Worm (Caenorhabditis elegans) whole organism, late embryonic: Measurements from ENCODE around the gene B0478.3.

Experiments
- C08G9.2 ChIP-seq: sonication (generic microtip); optimal IDR thresholded peaks from 2 replicates; lab custom pipeline; 2016; ENCODE audit warnings: mild to moderate bottlenecking, missing genetic modification characterization, moderate library complexity, missing compliant biosample characterization
- Y22D7AL.16 ChIP-seq: sonication (generic microtip); optimal IDR thresholded peaks from 2 replicates; lab custom pipeline; 2016; ENCODE audit warnings: missing genetic modification characterization, missing compliant biosample characterization
- ama-1 ChIP-seq: fragments of 150-350 bp; optimal IDR thresholded peaks from 2 replicates; lab custom pipeline; 2014
- ceh-31 ChIP-seq: sonication (generic microtip); optimal IDR thresholded peaks from 2 replicates; lab custom pipeline; 2016; ENCODE audit warnings: missing genetic modification characterization, missing compliant biosample characterization
- pag-3 ChIP-seq: sonication (generic microtip); optimal IDR thresholded peaks from 2 replicates; lab custom pipeline; 2016; ENCODE audit warnings: missing compliant biosample characterization, missing genetic modification characterization, borderline replicate concordance
- pros-1 ChIP-seq: fragments of 150-350 bp; optimal IDR thresholded peaks from 2 replicates; lab custom pipeline; 2014; ENCODE audit warnings: missing biosample characterization, missing genetic modification reagents, missing genetic modification characterization
- rnt-1 ChIP-seq: sonication (generic microtip); optimal IDR thresholded peaks from 2 replicates; lab custom pipeline; 2016; ENCODE audit warnings: missing genetic modification characterization, missing compliant biosample characterization
- tbx-2 ChIP-seq: sonication (generic microtip); optimal IDR thresholded peaks from 2 replicates; lab custom pipeline; 2016; ENCODE audit warnings: missing genetic modification characterization, missing compliant biosample characterization
- unc-86 ChIP-seq: sonication (generic microtip); optimal IDR thresholded peaks from 2 replicates; lab custom pipeline; 2016; ENCODE audit warnings: missing genetic modification characterization, missing compliant biosample characterization

DNA sequence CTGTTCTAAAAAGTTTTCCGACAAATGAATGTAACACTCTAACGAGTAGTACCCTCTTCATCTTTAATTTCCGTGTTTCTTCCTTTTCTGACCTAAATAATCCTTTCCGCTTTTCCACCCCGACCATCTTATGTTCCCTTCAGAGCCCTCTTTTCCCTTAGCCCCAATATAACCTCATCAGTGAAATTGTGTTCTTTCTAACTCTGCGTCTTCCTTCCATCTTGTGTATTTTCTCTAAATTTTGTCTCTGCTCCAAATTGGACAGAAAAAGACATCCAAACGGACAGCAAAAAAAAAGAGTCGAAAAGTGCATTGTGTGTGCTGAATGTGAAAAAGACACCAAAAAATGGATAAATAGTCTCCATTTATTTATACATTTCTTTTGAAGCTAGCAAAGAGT is 4.9 kb downstream of the B0478.3 start:
- no peak for TF ChIP-seq ama-1
- TF ChIP-seq pag-3 (tag; lab: Kevin White, UChicago), result no peak
- no peak for TF ChIP-seq ceh-31 (tag; lab: Kevin White, UChicago)
- no peak for TF ChIP-seq tbx-2
- TF ChIP-seq C08G9.2 (tag; lab: Kevin White, UChicago), result no peak
- TF ChIP-seq Y22D7AL.16 (tag; lab: Kevin White, UChicago), result no peak
- TF ChIP-seq pros-1 (tag; lab: Kevin White, UChicago), result no peak
- no peak for TF ChIP-seq unc-86
- TF ChIP-seq rnt-1 (tag; lab: Kevin White, UChicago), result no peak
